Worm (Caenorhabditis elegans) whole organism, young adult: ENCODE data around the gene K06H7.7.

ENCODE experiments used
- F57C9.4 ChIP-seq: sonication (generic microtip); optimal IDR thresholded peaks from 2 replicates; lab custom pipeline; 2017; ENCODE audit warnings: mild to moderate bottlenecking, missing genetic modification characterization, missing compliant biosample characterization
- ama-1 ChIP-seq, 3 experiments: fragments of 150-350 bp in 1 of 3; sonication (generic microtip) in 2 of 3; optimal IDR thresholded peaks; 2 replicates each; lab custom pipeline; 2014 to 2018; ENCODE audit warnings: missing biosample characterization in 2 of 3, missing genetic modification characterization in 2 of 3, missing genetic modification reagents in 2 of 3
- ets-4 ChIP-seq: fragments of 200-800 bp; sonication (Bioruptor generic); optimal IDR thresholded peaks from 2 replicates; lab custom pipeline; 2018; ENCODE audit warnings: mild to moderate bottlenecking, missing genetic modification characterization, missing compliant biosample characterization
- hmg-20 ChIP-seq: fragments of 200-800 bp; sonication (Bioruptor generic); IDR thresholded peaks from 2 replicates; pipeline ENCODE4 v1.3.6; 2022; ENCODE audit warnings: missing genetic modification reagents, missing genetic modification characterization, missing compliant biosample characterization
- hsf-1 ChIP-seq: fragments of 200-800 bp; sonication (Bioruptor generic); IDR thresholded peaks from 2 replicates; pipeline ENCODE4 v1.3.6; 2022; ENCODE audit warnings: missing genetic modification reagents, missing genetic modification characterization, missing compliant biosample characterization
- madf-10 ChIP-seq: sonication (generic microtip); optimal IDR thresholded peaks from 2 replicates; lab custom pipeline; 2016; ENCODE audit warnings: mild to moderate bottlenecking, missing genetic modification characterization, missing compliant biosample characterization
- sea-2 ChIP-seq: fragments of 200-800 bp; sonication (Bioruptor generic); IDR thresholded peaks from 2 replicates; pipeline ENCODE4 v1.3.6; 2022; ENCODE audit warnings: missing genetic modification characterization, missing compliant biosample characterization
- unc-62 ChIP-seq: fragments of 150-350 bp; optimal IDR thresholded peaks from 2 replicates; lab custom pipeline; 2014; ENCODE audit warnings: missing biosample characterization, missing genetic modification reagents, missing genetic modification characterization

ce11 chrIII:8050944-8051343, 34.3 kb downstream of the K06H7.7 start, which contains the start of gene K12H4.7:
- TF ChIP-seq ets-4 (GFP tag; lab: Kevin White, UChicago) (peak; percentile 31), hsf-1 (GFP tag; lab: Robert Waterston, UW) (no peak), unc-62 (no peak), sea-2 (GFP tag; lab: Robert Waterston, UW) (no peak), ama-1 (optimal IDR thresholded peaks at IDR 0.05; lab: Kevin White, UChicago) (no peak), ama-1 (GFP tag; optimal IDR thresholded peaks at IDR 0.05; lab: Kevin White, UChicago) (no peak), F57C9.4 (tag; lab: Kevin White, UChicago) (no peak), hmg-20 (GFP tag; lab: Robert Waterston, UW) (no peak), madf-10 (tag; lab: Kevin White, UChicago) (no peak)
